Fruit fly (Drosophila melanogaster): Measurements from ENCODE around the gene CG18666.

The CG18666 gene

DNA sequence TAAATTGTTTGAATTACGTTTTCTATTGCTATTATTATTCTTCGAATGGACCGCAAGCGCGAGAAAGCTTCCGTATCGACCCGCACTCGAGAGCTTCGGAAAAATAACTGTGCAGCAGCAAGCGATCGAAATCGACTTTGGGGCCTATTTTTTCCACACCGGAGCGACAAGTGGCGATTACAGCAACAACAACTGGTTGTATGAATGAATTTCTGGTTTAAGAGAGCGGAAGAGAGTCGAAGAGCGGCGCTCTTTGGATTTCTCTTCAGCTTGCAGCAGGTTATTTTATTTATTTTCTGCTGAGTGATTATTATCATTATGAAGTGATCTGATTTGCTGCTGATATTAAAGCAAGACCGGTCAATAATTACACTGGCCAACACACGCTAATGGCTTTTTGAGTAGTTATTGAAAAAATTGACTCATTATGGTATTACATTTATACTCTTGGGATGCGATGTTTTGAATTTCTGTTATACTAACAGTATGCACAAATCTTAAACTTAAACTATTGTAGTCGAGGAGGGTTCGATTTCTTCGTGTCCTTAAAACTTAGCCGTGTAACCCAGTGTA lies 32.4 kb downstream of the CG18666 start, which contains the start of gene Samuel (continued):
- TF ChIP-seq org-1 (GFP tag; optimal IDR thresholded peaks at IDR 0.05) (no peak), ci (GFP tag; IDR thresholded peaks at IDR 0.05) (0 out of 3 replicates have a peak, but pooled peaks have one; percentile 60), Lim3 (GFP tag; IDR thresholded peaks at IDR 0.05) (no peak), Taf1 (GFP tag; IDR thresholded peaks at IDR 0.05) (no peak), CG8478 (optimal IDR thresholded peaks at IDR 0.05) (no peak), Nf-YB (GFP tag; optimal IDR thresholded peaks at IDR 0.05) (peak; percentile 73), CG9437 (GFP tag; optimal IDR thresholded peaks at IDR 0.05) (no peak), HmgD (GFP tag; optimal IDR thresholded peaks at IDR 0.05) (no peak), CG2202 (tag; optimal IDR thresholded peaks at IDR 0.05) (peak; percentile 7), Rfx (GFP tag; IDR thresholded peaks at IDR 0.05) (no peak), CG11696 (GFP tag; IDR thresholded peaks at IDR 0.05) (no peak), CG8290 (GFP tag; optimal IDR thresholded peaks at IDR 0.05) (no peak), CG8290 (tag; optimal IDR thresholded peaks at IDR 0.05) (no peak)

DNA sequence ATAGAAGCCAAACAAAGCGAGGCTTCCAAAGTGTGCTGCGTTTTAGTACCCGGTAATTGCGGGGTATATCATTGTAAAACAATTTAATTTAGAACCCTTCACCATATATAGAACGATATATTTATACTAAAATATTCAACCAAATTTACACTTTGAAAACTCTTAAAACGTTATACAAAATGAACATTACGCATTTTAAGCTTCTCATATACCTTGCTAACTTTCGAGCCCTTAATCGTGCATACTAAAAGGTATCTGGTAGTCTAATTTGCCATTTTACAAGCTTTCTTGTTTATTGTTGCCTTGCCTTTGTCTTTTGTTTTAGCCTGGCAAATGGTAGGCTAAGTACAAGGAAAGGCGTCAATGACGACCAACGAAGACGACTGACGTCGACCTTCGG lies 33.4 kb downstream of the CG18666 start:
- TF ChIP-seq CG15601 (tag; optimal IDR thresholded peaks at IDR 0.05), result no peak
- no peak for TF ChIP-seq Bteb2 (GFP tag; optimal IDR thresholded peaks at IDR 0.05)
- no peak for TF ChIP-seq CG17328 (GFP tag; IDR thresholded peaks at IDR 0.05)
- no peak for TF ChIP-seq CG15696 (tag; optimal IDR thresholded peaks at IDR 0.05)
- peak; percentile 16 for TF ChIP-seq gem (tag; optimal IDR thresholded peaks at IDR 0.05)
- TF ChIP-seq jumu (GFP tag; optimal IDR thresholded peaks at IDR 0.05), result no peak
- TF ChIP-seq Fer2 (tag; optimal IDR thresholded peaks at IDR 0.05), result no peak
- TF ChIP-seq dmrt11E (tag; optimal IDR thresholded peaks at IDR 0.05), result peak; percentile 12
- no peak for TF ChIP-seq CG6654 (GFP tag; optimal IDR thresholded peaks at IDR 0.05)
- peak; percentile 48; the same call in 2 of the 3 replicates for TF ChIP-seq row (GFP tag; IDR thresholded peaks at IDR 0.05)
- TF ChIP-seq CG7372 (GFP tag; IDR thresholded peaks at IDR 0.05), result no peak
- TF ChIP-seq C15 (GFP tag; IDR thresholded peaks at IDR 0.05), result no peak
- no peak for TF ChIP-seq trem (tag; optimal IDR thresholded peaks at IDR 0.05)
- no peak for TF ChIP-seq CG10462 (GFP tag; optimal IDR thresholded peaks at IDR 0.05)

DNA sequence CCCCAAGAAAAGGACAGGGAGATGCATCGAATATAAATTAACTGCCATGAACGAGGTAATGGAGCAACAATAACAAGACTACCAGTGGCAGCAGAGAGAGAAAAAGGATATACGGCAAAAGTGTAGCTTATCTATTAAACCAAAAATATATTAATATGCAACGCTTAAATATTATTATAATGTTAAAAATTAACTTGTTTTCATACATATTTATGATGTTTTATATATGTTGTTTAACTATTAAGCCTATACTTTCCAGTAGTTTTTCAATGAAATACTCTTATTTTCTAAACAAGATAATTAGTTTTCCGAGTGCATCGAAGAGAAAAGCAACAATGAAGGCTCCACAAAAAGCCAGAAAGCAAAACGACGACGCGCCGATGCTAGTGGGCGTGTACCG lies 33.8 kb downstream of the CG18666 start:
- TF ChIP-seq emc (GFP tag; optimal IDR thresholded peaks at IDR 0.05) (no peak), Ptx1 (GFP tag; IDR thresholded peaks at IDR 0.05) (no peak), Gsc (GFP tag; IDR thresholded peaks at IDR 0.05) (no peak), CrebB (tag; optimal IDR thresholded peaks at IDR 0.05) (no peak), CG10543 (GFP tag; optimal IDR thresholded peaks at IDR 0.05) (no peak), Xrp1 (GFP tag; IDR thresholded peaks at IDR 0.05) (no peak), CG10321 (GFP tag; IDR thresholded peaks at IDR 0.05) (no peak), fd102C (GFP tag; optimal IDR thresholded peaks at IDR 0.05) (no peak), HmgD (GFP tag; optimal IDR thresholded peaks at IDR 0.05) (no peak), CG34224 (GFP tag; IDR thresholded peaks at IDR 0.05; ENCODE audit: partially characterized antibody) (no peak), BtbVII (GFP tag; optimal IDR thresholded peaks at IDR 0.05) (no peak), CG1024 (GFP tag; IDR thresholded peaks at IDR 0.05) (no peak), fru (optimal IDR thresholded peaks at IDR 0.05) (no peak)

DNA sequence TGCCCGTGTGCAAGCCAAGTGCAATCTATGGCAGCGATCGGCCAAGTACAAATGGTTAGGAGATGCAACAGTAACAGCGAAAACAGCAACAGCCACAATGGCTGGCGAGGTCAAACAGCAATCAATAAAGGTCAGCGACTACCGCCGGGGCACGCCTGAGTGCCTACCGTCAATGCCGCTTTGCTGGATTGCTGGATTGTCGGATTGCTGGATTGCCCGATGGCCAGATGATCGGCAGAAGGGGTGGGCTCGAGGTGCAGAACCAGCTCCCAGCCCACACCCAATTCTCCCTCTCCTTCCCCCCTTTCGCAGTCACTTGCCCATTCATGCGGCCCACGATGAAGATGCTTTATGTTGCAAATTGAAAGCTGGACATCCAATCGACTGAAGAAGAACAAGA lies 34.3 kb downstream of the CG18666 start:
- TF ChIP-seq phol (tag; optimal IDR thresholded peaks at IDR 0.05) (no peak), CG8281 (tag; optimal IDR thresholded peaks at IDR 0.05) (peak; percentile 96), CG17328 (GFP tag; IDR thresholded peaks at IDR 0.05) (no peak), Hr78 (GFP tag; optimal IDR thresholded peaks at IDR 0.05) (peak in 1 of 2 experiments; percentile 66), Nf-YA (GFP tag; IDR thresholded peaks at IDR 0.05) (no peak), Abd-B (GFP tag; optimal IDR thresholded peaks at IDR 0.05) (no peak), dan (GFP tag; IDR thresholded peaks at IDR 0.05) (no peak)

Data from whole organism, embryonic.